Worm (Caenorhabditis elegans): Measurements from ENCODE around the gene acy-3.
A peak's percentile ranks its signal among the peaks of the same experiment; 100 is the strongest.

acy-3 gene

DNA sequence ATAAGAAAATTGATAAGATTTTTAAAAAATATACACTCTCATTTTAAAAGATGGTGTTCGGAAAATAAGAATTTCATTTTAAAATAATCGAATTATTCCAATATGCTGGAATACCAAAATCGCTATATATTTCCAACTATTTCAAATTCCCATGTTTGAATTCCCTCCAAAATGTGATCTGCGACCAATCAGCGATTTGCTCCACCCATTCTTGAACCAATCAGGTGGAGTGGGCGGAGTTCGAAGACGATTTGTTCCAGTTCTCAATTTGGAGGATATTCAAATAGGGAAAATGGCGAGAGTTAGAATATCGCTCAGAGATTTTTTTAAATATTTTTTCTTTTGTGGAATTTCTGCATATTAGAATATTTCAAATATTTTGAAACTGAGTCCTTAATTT lies 4.6 kb upstream of the acy-3 start:
- TF ChIP-seq nfya-1 (tag; optimal IDR thresholded peaks at IDR 0.05) (peak; percentile 92), nhr-232 (tag; optimal IDR thresholded peaks at IDR 0.05) (no peak)

DNA sequence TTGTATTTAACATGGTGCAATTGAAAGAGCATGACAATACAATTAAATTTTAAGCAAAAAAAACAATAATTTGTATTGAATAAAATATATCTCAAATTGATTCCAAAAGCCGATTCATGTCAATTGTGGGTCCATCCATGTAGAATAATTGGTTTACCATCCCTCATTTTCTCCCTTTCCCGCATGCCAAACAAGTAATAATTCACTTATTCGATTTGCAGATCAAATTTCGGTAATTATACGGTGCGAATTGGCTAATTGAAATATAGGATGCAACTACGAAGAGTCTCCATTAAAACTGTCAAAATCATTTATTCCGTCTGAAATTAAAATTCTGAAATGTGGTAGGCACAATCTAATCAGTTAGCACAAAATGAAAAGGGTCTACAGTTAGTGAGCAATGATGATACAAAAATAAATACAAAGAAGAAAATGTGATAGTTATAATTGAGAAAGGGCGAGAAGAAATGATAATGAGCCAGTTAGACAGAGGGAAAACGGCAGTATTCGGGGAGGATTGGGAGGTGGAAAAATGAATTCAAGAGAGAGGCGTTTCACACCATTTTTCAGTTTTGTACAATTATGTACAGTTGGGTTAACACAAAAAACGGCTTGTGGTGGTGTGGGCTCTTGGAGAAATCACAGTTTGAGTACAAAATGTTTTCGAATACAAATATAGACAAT lies 3.6 kb upstream of the acy-3 start:
- no peak for TF ChIP-seq pag-3 (tag; optimal IDR thresholded peaks at IDR 0.05; ENCODE audit: borderline replicate concordance)
- peak; percentile 73 for TF ChIP-seq ceh-31 (tag; optimal IDR thresholded peaks at IDR 0.05)
- TF ChIP-seq pros-1 (tag; optimal IDR thresholded peaks at IDR 0.05): peak; percentile 14
- peak; percentile 94 for TF ChIP-seq unc-42 (tag; optimal IDR thresholded peaks at IDR 0.05)
- no peak for TF ChIP-seq ceh-45 (GFP tag; IDR thresholded peaks at IDR 0.05)

DNA sequence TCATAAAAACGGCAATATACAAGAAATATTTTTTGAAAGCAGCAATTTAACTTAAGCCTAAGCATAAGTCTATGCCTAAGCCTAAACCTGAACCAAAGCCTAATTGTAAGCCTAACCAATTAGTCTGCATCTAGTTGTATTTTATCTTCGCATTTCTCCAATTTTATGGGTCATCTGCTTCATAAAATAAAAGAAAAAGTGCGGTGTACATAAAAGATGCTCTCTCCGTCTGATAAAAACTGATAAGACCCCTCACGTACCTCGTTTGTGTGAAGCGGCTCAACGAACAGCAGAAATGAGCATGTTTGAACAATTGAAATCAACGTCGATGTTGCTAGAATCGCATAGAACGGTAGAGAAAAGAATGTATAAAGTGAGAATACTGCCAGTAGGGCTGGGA lies 1.2 kb downstream of the acy-3 start:
- no peak for TF ChIP-seq nfya-1 (tag; optimal IDR thresholded peaks at IDR 0.05)
- no peak for TF ChIP-seq fkh-10 (GFP tag; optimal IDR thresholded peaks at IDR 0.05)
- no peak for TF ChIP-seq ama-1 (optimal IDR thresholded peaks at IDR 0.05)
- TF ChIP-seq elt-2 (tag; optimal IDR thresholded peaks at IDR 0.05): peak; percentile 41
- no peak for TF ChIP-seq ceh-34 (tag; optimal IDR thresholded peaks at IDR 0.05)
- no peak for TF ChIP-seq hlh-8 (tag; optimal IDR thresholded peaks at IDR 0.05)
- no peak for TF ChIP-seq C08G9.2 (tag; optimal IDR thresholded peaks at IDR 0.05)
- TF ChIP-seq fax-1 (tag; optimal IDR thresholded peaks at IDR 0.05): no peak

DNA sequence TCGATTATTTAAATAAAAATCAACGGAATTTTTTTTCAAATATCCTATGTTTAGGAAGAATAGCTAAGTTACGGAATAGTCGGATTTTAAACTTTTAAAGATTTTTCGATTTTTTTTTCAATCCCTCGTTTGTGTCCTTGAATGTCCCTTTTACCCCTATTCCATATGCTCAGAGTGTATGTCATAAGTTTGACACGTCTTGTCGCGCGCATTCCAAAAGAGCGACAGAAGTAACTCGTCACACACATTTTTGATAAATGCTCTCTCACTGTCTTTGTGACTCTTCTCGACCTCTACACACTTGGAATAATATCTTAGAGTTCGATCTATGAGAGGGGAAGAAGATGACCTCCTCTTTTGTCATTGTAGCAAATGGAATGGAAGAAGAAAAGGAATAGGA lies 2.4 kb downstream of the acy-3 start:
- TF ChIP-seq unc-55 (GFP tag; optimal IDR thresholded peaks at IDR 0.05) (peak; percentile 37), pha-2 (tag; optimal IDR thresholded peaks at IDR 0.05) (no peak)

DNA sequence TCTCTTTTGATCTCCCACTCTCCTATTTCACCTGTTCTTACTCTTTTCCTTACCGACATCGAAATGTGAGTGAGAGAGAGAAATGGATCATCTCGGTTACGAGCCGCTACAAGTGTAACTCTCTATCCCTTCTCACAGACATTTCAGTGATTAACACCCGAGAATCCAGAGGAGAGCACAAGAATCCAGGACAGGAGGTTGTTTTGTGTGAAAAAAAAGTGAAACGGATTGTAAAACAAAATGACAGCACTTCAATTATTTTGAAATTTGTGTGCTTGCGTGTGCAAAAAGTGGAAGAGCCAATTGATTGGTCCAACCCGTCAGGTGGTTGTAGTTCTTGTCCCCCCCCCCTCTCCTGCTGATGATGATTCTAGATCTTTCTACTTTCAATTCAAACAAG lies 3.4 kb downstream of the acy-3 start:
- peak; percentile 28 for TF ChIP-seq rnt-1 (tag; optimal IDR thresholded peaks at IDR 0.05)
- peak; percentile 59 for TF ChIP-seq unc-55 (GFP tag; optimal IDR thresholded peaks at IDR 0.05)
- peak; percentile 74 for TF ChIP-seq ceh-18 (tag; optimal IDR thresholded peaks at IDR 0.05)
- TF ChIP-seq C38D4.7 (GFP tag; optimal IDR thresholded peaks at IDR 0.05): no peak
- TF ChIP-seq nfya-1 (tag; optimal IDR thresholded peaks at IDR 0.05): peak; percentile 13

DNA sequence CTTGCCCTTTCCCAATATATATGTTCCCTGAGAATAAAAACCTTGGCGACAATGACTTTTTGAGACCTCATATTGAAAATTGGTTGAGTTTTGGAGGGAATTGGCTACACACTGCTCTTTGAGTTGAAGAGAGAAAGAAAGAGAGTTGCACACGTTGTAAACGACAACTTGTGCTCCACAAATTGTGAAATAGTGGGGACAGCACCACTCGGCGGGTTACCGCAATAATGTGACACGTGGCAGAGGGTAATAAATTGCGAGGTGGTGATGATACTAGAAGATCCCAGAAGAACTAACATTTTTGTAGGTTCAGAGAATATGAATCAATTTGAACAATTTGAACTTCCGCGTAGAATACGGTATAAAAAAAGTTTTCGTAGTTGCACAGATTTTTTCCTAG lies 4.5 kb downstream of the acy-3 start:
- TF ChIP-seq ceh-9 (tag; optimal IDR thresholded peaks at IDR 0.05) (no peak), nhr-232 (tag; optimal IDR thresholded peaks at IDR 0.05) (no peak), ceh-14 (tag; optimal IDR thresholded peaks at IDR 0.05) (no peak), rnt-1 (tag; optimal IDR thresholded peaks at IDR 0.05) (peak; percentile 34), lim-6 (tag; optimal IDR thresholded peaks at IDR 0.05) (no peak), hlh-13 (GFP tag; optimal IDR thresholded peaks at IDR 0.05) (no peak), unc-3 (GFP tag; conservative IDR thresholded peaks at IDR 0.05) (no peak), unc-3 (tag; optimal IDR thresholded peaks at IDR 0.05) (no peak), dmd-4 (tag; optimal IDR thresholded peaks at IDR 0.05; ENCODE audit: borderline replicate concordance) (no peak)

DNA sequence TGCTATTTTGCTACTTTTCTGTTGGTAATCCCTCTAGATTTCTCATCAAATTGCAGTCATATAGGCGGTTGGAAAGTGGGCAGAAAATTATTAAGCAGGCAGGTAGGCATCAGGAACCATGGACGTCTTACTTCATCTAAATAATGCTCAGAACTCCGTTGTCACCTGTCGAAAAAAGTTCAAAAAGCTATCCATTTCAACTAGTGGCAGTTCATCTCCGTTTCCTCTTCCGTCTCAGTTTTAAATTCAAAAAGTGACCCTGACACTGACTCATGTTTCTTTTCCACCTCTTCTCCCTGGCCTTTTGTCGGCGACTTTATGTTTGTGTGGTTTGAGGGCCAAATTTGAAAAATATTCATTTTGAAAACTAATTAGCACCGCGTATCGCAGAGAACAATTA lies 11.7 kb downstream of the acy-3 start:
- TF ChIP-seq K09A11.1 (tag; optimal IDR thresholded peaks at IDR 0.05; ENCODE audit: insufficient read depth) (no peak), lin-11 (tag; optimal IDR thresholded peaks at IDR 0.05) (no peak), pat-9 (tag; optimal IDR thresholded peaks at IDR 0.05) (no peak), pha-2 (tag; optimal IDR thresholded peaks at IDR 0.05) (no peak), ref-2 (tag; optimal IDR thresholded peaks at IDR 0.05) (peak; percentile 4), ceh-30 (tag; optimal IDR thresholded peaks at IDR 0.05) (no peak)
